Worm (Caenorhabditis elegans): Measurements from ENCODE around the gene F21C10.1.

F21C10.1 gene

ce11 chrV:9127773-9128172 lies 4.4 kb upstream of the F21C10.1 start, which contains the start of gene F21C10.3:
Gene F21C10.3 (plus strand): TSS chrV:9128073.
- TF ChIP-seq lin-11 (tag; optimal IDR thresholded peaks at IDR 0.05), result no peak
- no peak for TF ChIP-seq mab-5 (tag; optimal IDR thresholded peaks at IDR 0.05)
- TF ChIP-seq ceh-16 (tag; optimal IDR thresholded peaks at IDR 0.05), result no peak
- no peak for TF ChIP-seq lsy-2 (tag; optimal IDR thresholded peaks at IDR 0.05)
- TF ChIP-seq alr-1 (tag; optimal IDR thresholded peaks at IDR 0.05), result no peak
- no peak for TF ChIP-seq mdl-1 (tag; optimal IDR thresholded peaks at IDR 0.05)
- TF ChIP-seq R02D3.7 (tag; optimal IDR thresholded peaks at IDR 0.05), result no peak
- TF ChIP-seq elt-3 (tag; optimal IDR thresholded peaks at IDR 0.05), result no peak
- no peak for TF ChIP-seq C34F6.9 (tag; optimal IDR thresholded peaks at IDR 0.05)
- TF ChIP-seq lin-13 (GFP tag; optimal IDR thresholded peaks at IDR 0.05), result no peak

DNA sequence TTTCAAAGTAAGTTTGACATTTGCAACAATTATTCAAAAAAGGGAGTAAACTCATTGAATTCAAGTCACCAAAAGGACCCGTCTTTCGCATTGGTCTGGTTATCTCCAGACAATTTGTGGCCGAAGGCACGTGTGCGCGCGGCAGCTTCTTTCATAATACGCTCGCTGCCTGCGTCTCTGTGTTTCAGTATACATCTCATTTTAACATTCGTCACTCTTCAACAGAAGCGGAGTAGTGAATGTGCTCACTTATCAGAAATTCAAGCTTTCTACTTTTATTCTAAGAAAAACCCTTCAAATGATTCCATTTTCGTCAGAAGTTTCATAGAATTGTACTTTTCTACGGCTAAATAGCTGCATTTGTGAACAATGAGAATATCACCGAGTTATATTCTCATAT lies 3.6 kb upstream of the F21C10.1 start:
- peak; percentile 73 for TF ChIP-seq sma-9 (GFP tag; optimal IDR thresholded peaks at IDR 0.05)
- no peak for TF ChIP-seq sma-9 (tag; optimal IDR thresholded peaks at IDR 0.05)
- TF ChIP-seq zag-1 (tag; optimal IDR thresholded peaks at IDR 0.05), result peak; percentile 56
- TF ChIP-seq elt-1 (tag; optimal IDR thresholded peaks at IDR 0.05), result no peak
- peak; percentile 87 for TF ChIP-seq C34F6.9 (tag; optimal IDR thresholded peaks at IDR 0.05)
- TF ChIP-seq nhr-21 (tag; optimal IDR thresholded peaks at IDR 0.05), result peak; percentile 75
- TF ChIP-seq lin-11 (tag; optimal IDR thresholded peaks at IDR 0.05), result peak; percentile 40
- peak; percentile 66 for TF ChIP-seq crh-2 (tag; optimal IDR thresholded peaks at IDR 0.05)
- TF ChIP-seq nhr-11 (tag; optimal IDR thresholded peaks at IDR 0.05), result no peak
- peak; percentile 75 for TF ChIP-seq unc-55 (GFP tag; optimal IDR thresholded peaks at IDR 0.05)
- peak; percentile 88 to 89 for TF ChIP-seq mdl-1 (tag; optimal IDR thresholded peaks at IDR 0.05)
- TF ChIP-seq nhr-6 (tag; optimal IDR thresholded peaks at IDR 0.05), result peak; percentile 34
- TF ChIP-seq lin-13 (GFP tag; optimal IDR thresholded peaks at IDR 0.05), result peak; percentile 45
- TF ChIP-seq nhr-129 (tag; optimal IDR thresholded peaks at IDR 0.05), result peak; percentile 62
- peak in 1 of 2 experiments; percentile 76 for TF ChIP-seq lsy-2 (tag; optimal IDR thresholded peaks at IDR 0.05)
- TF ChIP-seq ZK546.5 (tag; optimal IDR thresholded peaks at IDR 0.05), result no peak
- TF ChIP-seq nhr-25 (tag; optimal IDR thresholded peaks at IDR 0.05), result no peak

DNA sequence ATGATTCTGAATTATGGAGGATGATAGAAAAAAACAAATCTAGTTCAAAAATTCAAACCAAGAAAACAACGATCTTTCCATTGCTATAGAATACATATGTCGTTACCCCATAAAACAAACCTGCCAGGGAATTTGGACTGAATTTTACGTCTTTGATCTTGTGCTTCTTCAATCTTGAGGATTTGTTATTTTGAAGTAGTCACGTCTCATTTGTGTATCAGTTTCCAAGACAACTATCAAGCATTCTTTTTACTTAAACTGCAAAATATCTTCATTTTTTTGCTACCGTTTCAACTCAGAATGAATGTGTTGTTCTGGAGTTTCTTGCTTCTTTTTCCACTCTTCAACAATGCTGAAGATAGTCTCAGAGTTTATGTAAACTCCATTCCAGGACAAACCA lies 1.4 kb upstream of the F21C10.1 start, which contains the start of gene F21C10.19:
F21C10.19 (plus strand) TSS at position 301 of the 400 bp plus-strand sequence.
- TF ChIP-seq unc-55 (GFP tag; optimal IDR thresholded peaks at IDR 0.05) (no peak), nhr-6 (tag; optimal IDR thresholded peaks at IDR 0.05) (no peak), mbf-1 (tag; optimal IDR thresholded peaks at IDR 0.05) (no peak), sma-3 (GFP tag; optimal IDR thresholded peaks at IDR 0.05) (no peak), peb-1 (tag; optimal IDR thresholded peaks at IDR 0.05) (no peak), nhr-237 (tag; optimal IDR thresholded peaks at IDR 0.05) (no peak), nhr-10 (tag; optimal IDR thresholded peaks at IDR 0.05) (no peak), nhr-77 (tag; optimal IDR thresholded peaks at IDR 0.05) (no peak), Y55F3AM.14 (GFP tag; optimal IDR thresholded peaks at IDR 0.05) (no peak), nhr-12 (tag; optimal IDR thresholded peaks at IDR 0.05) (no peak), elt-3 (tag; optimal IDR thresholded peaks at IDR 0.05) (no peak)

DNA sequence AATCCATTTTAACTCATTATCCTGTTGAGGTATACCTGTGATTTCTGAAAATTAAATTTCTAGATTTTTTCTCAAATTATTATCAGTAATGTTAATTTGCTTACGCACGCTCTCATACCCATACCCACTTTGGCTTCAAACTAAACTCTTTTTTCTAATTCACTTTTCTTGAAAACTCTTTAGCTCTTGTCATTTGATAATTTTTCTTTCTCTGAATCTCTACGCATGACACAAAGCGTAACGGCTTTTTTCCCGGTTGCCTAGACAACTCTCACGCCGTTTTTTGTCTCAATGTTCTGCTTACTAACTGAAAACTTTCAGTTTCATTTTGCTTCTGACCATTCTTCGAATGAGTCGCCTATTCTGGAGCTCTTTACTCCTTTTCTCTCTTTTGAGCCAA lies 1.8 kb downstream of the F21C10.1 start, which contains the start of gene B0222.1:
B0222.1 (plus strand) TSS at position 306 of the 400 bp plus-strand sequence.
- TF ChIP-seq nhr-77 (tag; optimal IDR thresholded peaks at IDR 0.05) (no peak), C34F6.9 (tag; optimal IDR thresholded peaks at IDR 0.05) (peak; percentile 19), nhr-21 (tag; optimal IDR thresholded peaks at IDR 0.05) (no peak), lin-11 (tag; optimal IDR thresholded peaks at IDR 0.05) (peak; percentile 21)

DNA sequence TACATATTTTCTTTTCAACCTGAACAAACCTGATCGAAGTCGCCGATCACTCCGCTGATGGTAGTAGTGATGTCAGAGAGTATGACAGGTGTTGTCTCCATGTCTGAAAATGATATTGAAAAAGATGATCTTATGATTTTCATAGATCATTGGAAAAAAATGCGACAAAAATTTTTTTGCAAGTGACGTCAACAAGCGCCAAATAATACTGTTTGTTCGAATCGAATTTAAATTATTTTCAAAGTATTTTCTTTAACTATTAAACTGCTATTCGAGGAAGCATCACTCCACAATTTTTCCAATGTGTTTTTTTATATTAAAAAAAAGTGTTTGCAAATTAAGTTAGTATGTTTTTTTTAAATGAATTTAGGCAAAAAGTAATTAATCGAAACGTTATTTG lies 5.5 kb downstream of the F21C10.1 start, which contains the start of gene pitr-2:
pitr-2 (minus strand) TSS at position 101 of the 400 bp plus-strand sequence.
- TF ChIP-seq lin-13 (GFP tag; optimal IDR thresholded peaks at IDR 0.05) (no peak), dmd-4 (tag; optimal IDR thresholded peaks at IDR 0.05) (no peak), ztf-1 (GFP tag; conservative IDR thresholded peaks at IDR 0.05) (no peak), sem-4 (tag; optimal IDR thresholded peaks at IDR 0.05) (no peak), unc-62 (GFP tag; optimal IDR thresholded peaks at IDR 0.05) (no peak), blmp-1 (tag; optimal IDR thresholded peaks at IDR 0.05; ENCODE audit: insufficient read depth) (no peak), mab-5 (tag; optimal IDR thresholded peaks at IDR 0.05) (no peak), F13H6.1 (tag; optimal IDR thresholded peaks at IDR 0.05) (no peak), peb-1 (tag; optimal IDR thresholded peaks at IDR 0.05) (no peak), ztf-11 (tag; optimal IDR thresholded peaks at IDR 0.05) (no peak), ztf-4 (tag; optimal IDR thresholded peaks at IDR 0.05) (no peak), lsy-2 (tag; optimal IDR thresholded peaks at IDR 0.05) (no peak), sma-9 (GFP tag; optimal IDR thresholded peaks at IDR 0.05) (no peak), sma-9 (tag; optimal IDR thresholded peaks at IDR 0.05) (no peak), skn-1 (tag; optimal IDR thresholded peaks at IDR 0.05) (no peak), aly-2 (tag; optimal IDR thresholded peaks at IDR 0.05) (no peak), nhr-10 (tag; optimal IDR thresholded peaks at IDR 0.05) (no peak), nhr-237 (tag; optimal IDR thresholded peaks at IDR 0.05) (no peak)

All from whole organism, L2 larva.